Fruit fly (Drosophila melanogaster) whole organism, embryonic: ENCODE results near the gene CG12477.

ENCODE experiments used
- Asciz ChIP-seq: fragments of 200-800 bp; sonication (Bioruptor generic); optimal IDR thresholded peaks from 2 replicates; lab custom pipeline; 2017; ENCODE audit warnings: missing biosample characterization, mild to moderate bottlenecking, missing genetic modification characterization, missing genetic modification reagents
- B-H2 ChIP-seq: fragments of 200-800 bp; sonication (Bioruptor generic); optimal IDR thresholded peaks from 2 replicates; lab custom pipeline; 2018; ENCODE audit warnings: missing biosample characterization, mild to moderate bottlenecking, missing genetic modification characterization
- CG10431 ChIP-seq: fragments of 200-800 bp; sonication (Bioruptor generic); optimal IDR thresholded peaks from 3 replicates; lab custom pipeline; 2018; ENCODE audit warnings: missing biosample characterization, mild to moderate bottlenecking, missing genetic modification characterization
- CG12769 ChIP-seq: fragments of 200-800 bp; sonication (Bioruptor generic); optimal IDR thresholded peaks from 2 replicates; lab custom pipeline; 2019; ENCODE audit warnings: missing biosample characterization, mild to moderate bottlenecking, missing genetic modification characterization, moderate library complexity
- CG13424 ChIP-seq: fragments of 200-800 bp; sonication (Bioruptor generic); optimal IDR thresholded peaks from 2 replicates; lab custom pipeline; 2019; ENCODE audit warnings: missing biosample characterization, mild to moderate bottlenecking, missing genetic modification characterization, moderate library complexity
- CG14441 ChIP-seq: fragments of 200-800 bp; sonication (Bioruptor generic); IDR thresholded peaks from 2 replicates; pipeline ENCODE4 v1.3.6; 2022; ENCODE audit warnings: missing biosample characterization, missing genetic modification characterization
- CG14965 ChIP-seq: fragments of 200-800 bp; sonication (Bioruptor generic); optimal IDR thresholded peaks from 2 replicates; lab custom pipeline; 2016; ENCODE audit warnings: missing biosample characterization, missing genetic modification characterization, borderline replicate concordance
- CG16863 ChIP-seq: fragments of 200-800 bp; sonication (Bioruptor generic); optimal IDR thresholded peaks from 3 replicates; lab custom pipeline; 2016; ENCODE audit warnings: missing biosample characterization, missing genetic modification characterization
- CG31365 ChIP-seq: fragments of 200-800 bp; sonication (Bioruptor generic); optimal IDR thresholded peaks from 2 replicates; lab custom pipeline; 2018; ENCODE audit warnings: missing biosample characterization, mild to moderate bottlenecking, missing genetic modification characterization
- CG34224 ChIP-seq: fragments of 200-800 bp; sonication (Bioruptor generic); IDR thresholded peaks from 3 replicates; pipeline ENCODE4 v1.3.6; 2022; ENCODE audit warnings: missing biosample characterization, missing genetic modification characterization; ENCODE audit not compliant: partially characterized antibody
- CG3847 ChIP-seq: fragments of 200-800 bp; sonication (Bioruptor generic); IDR thresholded peaks from 2 replicates; pipeline ENCODE4 v1.3.6; 2022; ENCODE audit warnings: missing biosample characterization, missing genetic modification characterization
- CG6791 ChIP-seq: fragments of 200-800 bp; sonication (Bioruptor generic); IDR thresholded peaks from 3 replicates; pipeline ENCODE4 v1.3.6; 2022; ENCODE audit warnings: missing biosample characterization, missing genetic modification characterization; ENCODE audit not compliant: partially characterized antibody
- CG7963 ChIP-seq: fragments of 200-800 bp; sonication (Bioruptor generic); IDR thresholded peaks from 3 replicates; pipeline ENCODE4 v1.3.6; 2022; ENCODE audit warnings: missing biosample characterization, missing genetic modification characterization; ENCODE audit not compliant: partially characterized antibody
- CG9437 ChIP-seq: fragments of 200-800 bp; sonication (Bioruptor generic); optimal IDR thresholded peaks from 2 replicates; lab custom pipeline; 2018; ENCODE audit warnings: missing biosample characterization, mild to moderate bottlenecking, missing genetic modification characterization
- CTCF ChIP-seq: fragments of 200-800 bp; sonication (Bioruptor generic); optimal IDR thresholded peaks from 2 replicates; lab custom pipeline; 2017; ENCODE audit warnings: missing biosample characterization, mild to moderate bottlenecking, missing genetic modification characterization, moderate library complexity
- Chrac-16 ChIP-seq: fragments of 200-800 bp; sonication (Bioruptor generic); optimal IDR thresholded peaks from 3 replicates; lab custom pipeline; 2016; ENCODE audit warnings: missing biosample characterization, missing genetic modification characterization
- CkIIα-i1 ChIP-seq: fragments of 200-800 bp; sonication (Bioruptor generic); IDR thresholded peaks from 2 replicates; pipeline ENCODE4 v1.3.6; 2022; ENCODE audit warnings: missing biosample characterization, missing genetic modification characterization
- CoRest ChIP-seq: fragments of 200-800 bp; sonication (Bioruptor generic); optimal IDR thresholded peaks from 3 replicates; lab custom pipeline; 2018; ENCODE audit warnings: missing biosample characterization, mild to moderate bottlenecking, missing genetic modification characterization, moderate library complexity
- Dek ChIP-seq: fragments of 200-800 bp; sonication (Bioruptor generic); optimal IDR thresholded peaks from 3 replicates; lab custom pipeline; 2019; ENCODE audit warnings: missing biosample characterization, mild to moderate bottlenecking, missing genetic modification characterization, moderate library complexity
- Dfd ChIP-seq, 2 experiments: fragments of >200 bp; optimal IDR thresholded peaks; 2 replicates each; lab custom pipeline; 2017; ENCODE audit warnings: missing biosample characterization in 2 of 2, missing genetic modification characterization in 2 of 2
- Dip2 ChIP-seq: fragments of 200-800 bp; sonication (Bioruptor generic); IDR thresholded peaks from 2 replicates; pipeline ENCODE4 v1.3.6; 2022; ENCODE audit warnings: missing biosample characterization, missing genetic modification characterization
- Fer1 ChIP-seq: fragments of 200-800 bp; sonication (Bioruptor generic); optimal IDR thresholded peaks from 2 replicates; lab custom pipeline; 2017; ENCODE audit warnings: missing biosample characterization, mild to moderate bottlenecking, missing genetic modification characterization
- Jarid2 ChIP-seq: fragments of 200-800 bp; sonication (Bioruptor generic); optimal IDR thresholded peaks from 3 replicates; lab custom pipeline; 2017; ENCODE audit warnings: mild to moderate bottlenecking, missing biosample characterization, missing genetic modification reagents, missing genetic modification characterization
- Myb ChIP-seq: fragments of 200-800 bp; sonication (Bioruptor generic); optimal IDR thresholded peaks from 2 replicates; lab custom pipeline; 2016; ENCODE audit warnings: missing biosample characterization, missing genetic modification characterization
- NFAT ChIP-seq: fragments of 200-800 bp; sonication (Bioruptor generic); IDR thresholded peaks from 2 replicates; pipeline ENCODE4 v1.3.6; 2022; ENCODE audit warnings: missing biosample characterization, missing genetic modification characterization
- Optix ChIP-seq: fragments of 200-800 bp; sonication (Bioruptor generic); IDR thresholded peaks from 3 replicates; pipeline ENCODE4 v1.3.6; 2022; ENCODE audit warnings: missing biosample characterization, missing genetic modification characterization
- Pdp1 ChIP-seq, 2 experiments: fragments of 200-800 bp; sonication (Bioruptor generic); optimal IDR thresholded peaks; 3 replicates each; lab custom pipeline; 2016; ENCODE audit warnings: missing biosample characterization in 2 of 2, missing genetic modification characterization in 2 of 2, mild to moderate bottlenecking in 1 of 2, moderate library complexity in 1 of 2
- Spps ChIP-seq: fragments of 200-800 bp; sonication (Bioruptor generic); optimal IDR thresholded peaks from 2 replicates; lab custom pipeline; 2018; ENCODE audit warnings: missing biosample characterization, mild to moderate bottlenecking, missing genetic modification characterization
- TFAM ChIP-seq: fragments of 200-800 bp; sonication (Bioruptor generic); optimal IDR thresholded peaks from 2 replicates; lab custom pipeline; 2017; ENCODE audit warnings: missing biosample characterization, missing genetic modification characterization, inconsistent platforms
- Usf ChIP-seq: fragments of 200-800 bp; sonication (Bioruptor generic); optimal IDR thresholded peaks from 2 replicates; lab custom pipeline; 2017; ENCODE audit warnings: missing genotype, missing biosample characterization, missing genetic modification characterization
- ato ChIP-seq: fragments of 200-800 bp; sonication (Bioruptor generic); IDR thresholded peaks from 2 replicates; pipeline ENCODE4 v1.3.6; 2022; ENCODE audit warnings: missing biosample characterization, missing genetic modification characterization; ENCODE audit not compliant: partially characterized antibody
- bbx ChIP-seq: fragments of 200-800 bp; sonication (Bioruptor generic); IDR thresholded peaks from 2 replicates; pipeline ENCODE4 v1.3.6; 2022; ENCODE audit warnings: missing biosample characterization, missing genetic modification characterization; ENCODE audit not compliant: partially characterized antibody
- cad ChIP-seq: fragments of >200 bp; optimal IDR thresholded peaks from 2 replicates; lab custom pipeline; 2017; ENCODE audit warnings: missing biosample characterization, missing genetic modification characterization
- ci ChIP-seq: fragments of 200-800 bp; sonication (Bioruptor generic); IDR thresholded peaks from 3 replicates; pipeline ENCODE4 v1.3.6; 2022; ENCODE audit warnings: missing biosample characterization, missing genetic modification characterization
- crc ChIP-seq: fragments of 200-800 bp; sonication (Bioruptor generic); optimal IDR thresholded peaks from 2 replicates; lab custom pipeline; 2016; ENCODE audit warnings: missing biosample characterization, missing genetic modification characterization
- crol ChIP-seq: fragments of 200-800 bp; sonication (Bioruptor generic); IDR thresholded peaks from 2 replicates; pipeline ENCODE4 v1.3.6; 2022; ENCODE audit warnings: missing biosample characterization, missing genetic modification characterization
- crp ChIP-seq, 2 experiments: fragments of 200-800 bp; sonication (Bioruptor generic); optimal IDR thresholded peaks; 2 replicates in 1 of 2; 3 replicates in 1 of 2; lab custom pipeline; 2017; ENCODE audit warnings: missing biosample characterization in 2 of 2, missing genetic modification characterization in 2 of 2, mild to moderate bottlenecking in 1 of 2, moderate library complexity in 1 of 2
- ftz-f1 ChIP-seq: fragments of 200-800 bp; sonication (Bioruptor generic); optimal IDR thresholded peaks from 2 replicates; lab custom pipeline; 2016; ENCODE audit warnings: missing biosample characterization, missing genetic modification characterization
- gce ChIP-seq: fragments of 200-800 bp; sonication (Bioruptor generic); IDR thresholded peaks from 3 replicates; pipeline ENCODE4 v1.3.6; 2022; ENCODE audit warnings: missing biosample characterization, missing genetic modification characterization
- inv ChIP-seq: fragments of 200-800 bp; sonication (Bioruptor generic); IDR thresholded peaks from 2 replicates; pipeline ENCODE4 v1.3.6; 2022; ENCODE audit warnings: missing biosample characterization, missing genetic modification characterization; ENCODE audit not compliant: partially characterized antibody
- kni ChIP-seq: fragments of 200-800 bp; sonication (Bioruptor generic); optimal IDR thresholded peaks from 3 replicates; lab custom pipeline; 2017; ENCODE audit warnings: mild to moderate bottlenecking, missing biosample characterization, missing genetic modification reagents, missing genetic modification characterization
- nmo ChIP-seq: fragments of 200-800 bp; sonication (Bioruptor generic); optimal IDR thresholded peaks from 2 replicates; lab custom pipeline; 2018; ENCODE audit warnings: missing biosample characterization, mild to moderate bottlenecking, missing genetic modification characterization, moderate library complexity
- pb ChIP-seq: fragments of 200-800 bp; sonication (Bioruptor generic); optimal IDR thresholded peaks from 3 replicates; lab custom pipeline; 2016; ENCODE audit warnings: missing biosample characterization, missing genetic modification characterization
- row ChIP-seq: fragments of 200-800 bp; sonication (Bioruptor generic); IDR thresholded peaks from 3 replicates; pipeline ENCODE4 v1.3.6; 2022; ENCODE audit warnings: missing biosample characterization, missing genetic modification characterization
- schlank ChIP-seq: fragments of 200-800 bp; sonication (Bioruptor generic); optimal IDR thresholded peaks from 2 replicates; lab custom pipeline; 2018; ENCODE audit warnings: missing biosample characterization, mild to moderate bottlenecking, missing genetic modification characterization
- stwl ChIP-seq: fragments of 200-800 bp; sonication (Bioruptor generic); optimal IDR thresholded peaks from 3 replicates; lab custom pipeline; 2018; ENCODE audit warnings: missing biosample characterization, mild to moderate bottlenecking, missing genetic modification characterization, moderate library complexity
- toy ChIP-seq: fragments of 200-800 bp; sonication (Bioruptor generic); IDR thresholded peaks from 2 replicates; pipeline ENCODE4 v1.3.6; 2022; ENCODE audit warnings: missing biosample characterization, missing genetic modification characterization
- trem ChIP-seq: fragments of 200-800 bp; optimal IDR thresholded peaks from 3 replicates; lab custom pipeline; 2019; ENCODE audit warnings: missing biosample characterization, mild to moderate bottlenecking, missing genetic modification characterization, moderate library complexity
- vvl ChIP-seq: fragments of 200-800 bp; sonication (Bioruptor generic); IDR thresholded peaks from 2 replicates; pipeline ENCODE4 v1.3.6; 2022; ENCODE audit warnings: missing biosample characterization, missing genetic modification characterization
- zen2 ChIP-seq: fragments of 200-800 bp; sonication (Bioruptor generic); IDR thresholded peaks from 3 replicates; pipeline ENCODE4 v1.3.6; 2022; ENCODE audit warnings: missing biosample characterization, missing genetic modification characterization; ENCODE audit not compliant: partially characterized antibody

Gene CG12477

DNA sequence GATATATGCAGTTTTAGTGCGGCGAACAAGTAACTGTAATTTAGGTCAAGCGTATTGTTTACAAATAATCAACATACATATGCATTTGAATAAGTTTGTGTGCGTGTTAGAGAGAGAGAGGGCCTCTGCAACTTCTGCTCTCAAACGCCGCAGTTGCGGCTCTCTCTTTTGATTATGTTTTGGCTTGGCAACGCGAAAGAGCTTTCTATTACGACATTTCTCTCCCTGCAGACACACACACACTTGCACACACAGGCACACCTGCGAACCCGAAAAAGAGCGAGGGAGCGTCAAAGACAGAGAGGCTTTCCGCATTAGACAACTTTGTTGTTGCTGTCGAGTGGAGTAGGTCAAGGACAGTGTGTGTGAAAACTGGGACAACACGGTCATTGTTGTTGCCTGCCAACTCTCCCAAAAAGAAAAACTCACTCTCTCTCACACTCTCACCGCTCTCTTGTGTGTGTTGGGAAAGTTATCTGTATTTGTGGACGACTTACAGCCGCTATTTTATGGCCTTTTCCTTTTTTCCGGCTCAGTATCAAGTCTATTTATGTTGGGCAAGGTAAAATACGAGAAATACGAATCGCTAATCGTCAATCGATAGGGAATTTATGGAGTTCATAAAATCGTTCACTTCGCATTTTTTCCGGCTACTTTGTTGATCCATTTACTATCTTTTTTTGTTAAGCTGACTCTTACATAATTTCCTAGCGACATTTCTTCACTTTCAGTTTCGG lies 34.2 kb upstream of the CG12477 start (continued):
- TF ChIP-seq CG14965 (GFP tag; lab: Kevin White, UChicago) (no peak), Dfd (GFP tag; optimal IDR thresholded peaks at IDR 0.05; lab: Kevin White, UChicago) (no peak), Jarid2 (no peak), CG3847 (no peak), ftz-f1 (GFP tag; lab: Kevin White, UChicago) (peak; percentile 98), trem (tag; lab: Kevin White, UChicago) (peak; percentile 1), cad (no peak), Usf (GFP tag; lab: Kevin White, UChicago) (no peak), Pdp1 (GFP tag; optimal IDR thresholded peaks at IDR 0.05; lab: Kevin White, UChicago) (peak in 1 of 2 experiments; percentile 91), row (no peak; the same call in 2 of the 3 replicates), CG14441 (GFP tag; lab: Robert Waterston, UW) (no peak), CG9437 (GFP tag; lab: Kevin White, UChicago) (no peak), CTCF (GFP tag; lab: Kevin White, UChicago) (no peak), zen2 (GFP tag; lab: Robert Waterston, UW) (peak; percentile 71; the same call in 2 of the 3 replicates), Optix (GFP tag; lab: Robert Waterston, UW) (no peak; the same call in 2 of the 3 replicates), bbx (no peak), CoRest (tag; lab: Kevin White, UChicago) (no peak), kni (peak; percentile 73), TFAM (GFP tag; lab: Kevin White, UChicago) (no peak), NFAT (GFP tag; lab: Robert Waterston, UW) (no peak), Spps (tag; lab: Kevin White, UChicago) (no peak), schlank (no peak), pb (GFP tag; lab: Kevin White, UChicago) (no peak), Asciz (GFP tag; lab: Kevin White, UChicago) (no peak), Dek (tag; lab: Kevin White, UChicago) (no peak), vvl (GFP tag; lab: Robert Waterston, UW) (peak; percentile 57), Myb (GFP tag; lab: Kevin White, UChicago) (no peak), CG16863 (GFP tag; lab: Kevin White, UChicago) (no peak), stwl (tag; lab: Kevin White, UChicago) (no peak), ci (peak; percentile 54; the same call in 2 of the 3 replicates), gce (GFP tag; lab: Robert Waterston, UW) (no peak), toy (GFP tag; lab: Robert Waterston, UW) (no peak), ato (GFP tag; lab: Robert Waterston, UW) (no peak), CG13424 (tag; lab: Kevin White, UChicago) (no peak), CG10431 (GFP tag; lab: Kevin White, UChicago) (no peak), CG6791 (GFP tag; lab: Robert Waterston, UW) (no peak), inv (GFP tag; lab: Robert Waterston, UW) (no peak), CG12769 (tag; lab: Kevin White, UChicago) (peak; percentile 83), crp (GFP tag; optimal IDR thresholded peaks at IDR 0.05; lab: Kevin White, UChicago) (no peak), crc (GFP tag; lab: Kevin White, UChicago) (no peak), CG7963 (GFP tag; lab: Robert Waterston, UW) (no peak), crol (GFP tag; lab: Robert Waterston, UW) (no peak), nmo (GFP tag; lab: Kevin White, UChicago) (no peak), CG31365 (no peak), B-H2 (GFP tag; lab: Kevin White, UChicago) (no peak), CkIIα-i1 (GFP tag; lab: Robert Waterston, UW) (no peak), Fer1 (GFP tag; lab: Kevin White, UChicago) (peak; percentile 52), Chrac-16 (GFP tag; lab: Kevin White, UChicago) (no peak), CG34224 (GFP tag; lab: Robert Waterston, UW) (no peak), Dip2 (GFP tag; lab: Robert Waterston, UW) (no peak)
